Worm (Caenorhabditis elegans) whole organism, dauer: ENCODE data around the gene lys-1.

Source experiments
- unc-62 ChIP-seq: sonication (generic microtip); optimal IDR thresholded peaks from 2 replicates; lab custom pipeline; 2017; ENCODE audit warnings: missing biosample characterization, missing genetic modification reagents, missing genetic modification characterization

The lys-1 gene

DNA sequence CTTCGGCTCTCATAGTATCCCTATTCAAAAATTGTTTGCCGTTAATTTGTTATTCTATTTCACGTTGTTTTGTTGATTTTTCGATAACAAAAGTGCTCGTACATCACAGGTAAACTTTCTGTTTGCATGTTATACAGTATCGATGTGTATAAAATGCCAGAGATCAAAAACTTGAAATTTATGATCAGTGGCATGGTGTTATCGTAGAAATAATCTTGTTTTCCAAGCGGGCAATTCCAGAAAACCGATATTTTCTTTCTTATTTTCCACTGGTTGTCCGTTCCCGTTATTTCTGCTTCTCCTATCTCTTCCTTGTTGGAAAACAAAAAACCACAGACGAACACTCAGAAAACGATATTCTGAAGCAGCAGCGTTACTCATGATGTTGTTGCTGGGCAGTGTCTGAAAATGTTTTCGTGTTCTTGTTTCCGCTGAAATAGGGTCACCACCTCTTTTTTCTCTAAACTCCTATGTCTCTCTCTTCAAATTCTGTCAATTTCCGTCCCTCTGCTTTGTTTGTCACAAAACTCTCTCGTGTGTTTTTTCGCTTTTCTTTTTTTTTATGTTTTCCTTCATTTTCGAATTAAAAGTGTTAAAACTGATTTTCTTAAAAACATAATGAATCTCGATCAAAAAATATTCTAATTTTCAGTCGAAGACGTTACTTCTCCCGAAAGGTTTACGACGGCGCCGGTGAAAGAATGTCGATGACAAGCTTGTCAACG is 29.3 kb upstream of the lys-1 start, which contains the start of gene akt-1:
Gene akt-1, plus strand, starts transcription at position 651 of the 725 bp plus-strand sequence.
- TF ChIP-seq unc-62 (GFP tag; lab: Kevin White, UChicago), result no peak

DNA sequence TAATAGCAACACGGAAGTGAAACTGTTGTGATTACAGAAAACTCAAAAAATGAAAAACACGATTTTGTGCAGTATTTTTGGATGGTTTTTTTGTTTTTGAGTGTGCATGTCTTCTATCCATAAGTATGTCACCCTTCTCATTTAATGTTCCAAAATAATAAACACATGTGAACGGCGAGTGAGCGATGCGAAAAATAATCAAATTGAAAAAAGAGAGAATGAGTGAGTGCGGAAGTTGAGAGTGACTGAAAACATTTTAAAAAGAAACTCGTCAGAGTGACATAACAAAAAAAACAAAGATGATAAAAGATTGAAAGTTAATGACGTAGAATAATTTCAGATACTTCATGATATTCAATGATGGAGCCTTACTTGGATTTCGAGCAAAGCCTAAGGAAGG is 28.2 kb upstream of the lys-1 start:
- TF ChIP-seq unc-62 (GFP tag; lab: Kevin White, UChicago), result no peak

DNA sequence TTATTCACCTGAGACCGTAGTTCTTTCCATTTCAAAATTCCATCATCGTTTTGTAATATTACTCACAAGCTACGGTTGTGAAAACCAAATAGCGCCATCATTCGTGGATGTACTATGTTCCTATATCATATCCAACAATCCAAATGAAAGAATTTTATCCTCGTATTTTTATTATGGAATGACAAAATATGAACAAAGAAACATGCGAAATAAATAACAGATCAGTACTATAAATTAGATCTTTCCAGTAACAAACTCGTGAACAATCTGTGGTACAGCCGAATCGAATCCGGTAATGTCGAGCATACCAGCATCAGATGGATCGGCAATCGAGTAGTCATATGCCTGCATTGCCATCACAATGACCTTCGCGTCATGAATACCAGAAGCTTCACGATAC is 25.0 kb upstream of the lys-1 start:
- TF ChIP-seq unc-62 (GFP tag; lab: Kevin White, UChicago), result no peak

DNA sequence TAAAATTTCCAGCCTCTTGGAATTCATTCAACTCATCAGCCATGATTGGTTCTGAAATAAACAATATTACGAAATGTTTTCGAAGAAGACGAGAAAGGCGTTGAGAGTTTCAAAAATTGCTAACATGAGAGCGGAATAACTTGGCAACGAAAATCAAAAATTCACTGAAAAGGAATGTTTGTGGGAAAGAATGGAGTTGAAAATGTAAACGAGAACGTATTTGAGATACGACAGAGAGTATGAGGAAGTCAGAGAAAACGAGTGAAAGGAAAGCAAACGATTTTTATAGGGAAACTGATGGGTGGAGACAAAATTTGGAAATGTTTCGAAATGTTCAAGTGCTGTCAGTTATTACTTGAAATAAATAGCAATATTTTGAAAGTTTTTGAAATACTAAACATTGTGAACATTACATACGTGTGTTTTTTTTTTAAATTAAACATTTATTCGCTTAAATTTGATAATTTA is 22.7 kb upstream of the lys-1 start, which contains the start of gene rop-1:
Gene rop-1, minus strand, starts transcription at position 51 of the 468 bp plus-strand sequence.
- TF ChIP-seq unc-62 (GFP tag; lab: Kevin White, UChicago), result no peak

DNA sequence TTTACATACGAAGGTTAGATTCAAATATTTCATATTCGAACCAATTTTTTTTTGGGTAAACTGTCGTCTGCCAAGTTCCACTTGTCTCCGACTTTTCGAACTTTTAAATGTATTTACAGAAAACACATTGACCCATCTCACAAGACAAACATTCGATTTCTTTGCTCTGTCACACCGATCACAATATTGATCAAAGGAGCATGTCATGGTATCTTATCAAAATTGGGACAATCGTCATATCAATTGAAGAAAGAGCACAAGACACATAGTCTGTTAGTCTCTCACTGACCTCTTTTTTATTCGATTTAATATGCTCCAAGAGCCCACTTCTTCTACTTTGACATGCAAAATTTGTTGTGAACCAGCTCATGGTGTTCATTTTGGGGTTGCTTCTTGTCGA is 21.7 kb upstream of the lys-1 start, which contains the start of gene nhr-232:
Gene nhr-232, plus strand, starts transcription at position 121 of the 400 bp plus-strand sequence.
- TF ChIP-seq unc-62 (GFP tag; lab: Kevin White, UChicago), result no peak

DNA sequence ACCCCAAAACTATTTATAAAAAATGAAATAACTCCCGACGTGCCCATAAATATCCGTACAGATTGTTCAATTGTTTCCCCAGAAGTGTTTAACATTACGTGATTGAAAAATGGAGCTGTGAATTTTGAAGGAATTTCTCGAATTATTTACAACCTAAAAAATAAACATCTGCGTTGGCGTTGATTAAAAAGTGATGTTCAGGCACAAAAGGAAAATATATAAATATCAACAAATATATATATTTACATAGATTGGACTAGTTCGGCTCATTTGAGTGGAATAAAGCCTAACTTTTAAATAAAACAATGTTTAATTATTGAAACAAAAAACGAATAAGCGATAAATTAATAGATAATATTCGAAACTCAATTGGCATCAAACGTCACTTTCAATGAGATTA is 17.2 kb upstream of the lys-1 start, which contains the start of gene sri-18:
Gene sri-18, minus strand, starts transcription at position 101 of the 400 bp plus-strand sequence.
- TF ChIP-seq unc-62 (GFP tag; lab: Kevin White, UChicago), result no peak

DNA sequence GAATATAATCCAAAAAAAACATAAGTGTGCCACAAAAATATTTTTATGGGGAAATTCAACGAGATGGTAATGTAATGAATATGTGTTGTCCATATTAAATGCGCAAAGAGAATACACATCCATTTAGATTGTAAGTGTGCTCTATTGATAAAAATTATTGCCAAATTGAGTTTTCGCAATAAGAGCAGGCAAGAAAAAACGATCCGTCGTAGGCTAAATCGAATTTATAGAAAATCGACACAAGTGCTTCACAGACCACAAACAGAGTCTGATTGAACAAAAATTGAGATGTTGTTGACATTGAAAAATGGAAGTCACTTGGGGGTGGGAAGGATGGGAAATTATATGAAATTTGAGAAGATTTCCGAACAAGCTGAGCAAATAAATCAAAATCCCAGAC is 12.7 kb upstream of the lys-1 start:
- no peak for TF ChIP-seq unc-62 (GFP tag; lab: Kevin White, UChicago)

DNA sequence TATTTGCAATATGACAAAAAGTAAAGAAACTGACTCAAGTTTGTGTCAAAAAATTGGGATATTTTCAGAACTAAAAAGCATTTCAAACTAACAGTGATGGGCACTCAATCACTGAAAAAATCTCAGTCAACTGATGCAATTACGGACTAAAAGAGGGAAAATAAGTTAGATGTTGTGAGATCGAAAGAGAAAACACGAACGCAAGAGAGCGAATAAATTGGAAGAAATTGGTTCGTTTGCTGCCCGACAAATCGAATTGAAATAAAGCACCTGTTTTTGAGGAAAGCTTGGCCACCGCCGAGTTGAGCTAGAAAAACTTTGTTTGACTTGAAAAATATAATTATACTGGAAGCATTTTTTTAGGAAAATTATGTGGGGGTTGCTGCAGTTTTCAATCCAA is 11.7 kb upstream of the lys-1 start:
- TF ChIP-seq unc-62 (GFP tag; lab: Kevin White, UChicago), result no peak

DNA sequence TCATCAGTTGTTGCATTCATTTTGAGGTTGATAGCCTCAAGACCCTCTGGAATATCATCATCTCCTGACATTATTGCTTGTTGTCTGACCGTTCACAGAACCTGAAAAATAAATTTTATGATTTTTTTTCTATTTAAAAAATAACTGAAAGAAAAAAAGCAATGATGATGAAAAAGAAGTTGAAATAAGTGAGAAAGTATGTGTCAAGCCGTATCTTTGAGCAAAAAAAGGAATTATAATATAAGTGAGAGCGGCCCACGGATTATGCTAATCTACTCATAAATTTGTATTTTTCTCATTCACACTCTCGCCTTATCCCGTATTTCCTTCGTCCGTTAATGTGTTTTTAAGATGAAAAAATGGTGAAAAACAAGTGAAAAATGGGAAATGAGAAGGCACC is 7.5 kb upstream of the lys-1 start, which contains the start of gene ric-4:
Gene ric-4, minus strand, starts transcription at position 101 of the 400 bp plus-strand sequence.
- no peak for TF ChIP-seq unc-62 (GFP tag; lab: Kevin White, UChicago)

DNA sequence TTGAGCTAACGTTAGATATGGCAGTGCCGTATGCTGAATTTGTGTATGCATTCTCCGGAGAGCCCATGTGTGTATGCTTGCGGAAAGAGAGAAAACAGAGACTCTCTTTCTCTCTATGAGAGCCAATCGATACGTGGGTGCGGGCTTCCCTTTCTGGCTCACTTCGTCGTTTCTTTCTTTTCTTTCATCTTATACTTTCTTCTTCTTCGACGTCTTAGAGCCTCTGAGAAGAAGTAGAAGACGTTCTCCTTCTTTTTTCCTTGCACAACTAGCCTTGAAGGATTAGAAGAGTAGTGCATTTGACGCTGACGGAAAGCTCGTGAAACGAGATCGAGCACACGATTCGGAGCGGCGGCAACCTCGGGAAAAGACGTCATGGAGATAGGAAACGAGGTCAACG is 3.9 kb upstream of the lys-1 start:
- no peak for TF ChIP-seq unc-62 (GFP tag; lab: Kevin White, UChicago)

DNA sequence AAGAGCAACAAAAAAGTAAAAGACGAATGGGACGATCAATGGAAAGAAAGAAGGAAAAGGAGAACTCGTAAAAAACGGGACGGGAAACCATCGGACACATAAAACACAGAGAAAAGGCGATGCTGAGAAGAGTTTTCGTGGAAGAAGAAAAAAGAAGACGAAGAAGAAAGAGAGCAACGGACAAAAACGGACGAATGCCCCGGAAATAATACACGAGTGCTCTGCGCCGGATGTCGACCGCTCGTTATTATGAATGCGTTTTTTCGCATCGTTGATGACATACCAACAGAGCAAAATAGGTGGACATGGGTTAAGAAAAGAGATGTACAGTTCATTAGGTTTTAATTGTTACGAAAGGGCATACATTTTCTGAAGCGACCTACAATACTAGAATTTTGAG is 2.1 kb upstream of the lys-1 start, which contains the start of gene Y22F5A.11:
Gene Y22F5A.11, minus strand, starts transcription at position 28 of the 400 bp plus-strand sequence.
- TF ChIP-seq unc-62 (GFP tag; lab: Kevin White, UChicago), result no peak

DNA sequence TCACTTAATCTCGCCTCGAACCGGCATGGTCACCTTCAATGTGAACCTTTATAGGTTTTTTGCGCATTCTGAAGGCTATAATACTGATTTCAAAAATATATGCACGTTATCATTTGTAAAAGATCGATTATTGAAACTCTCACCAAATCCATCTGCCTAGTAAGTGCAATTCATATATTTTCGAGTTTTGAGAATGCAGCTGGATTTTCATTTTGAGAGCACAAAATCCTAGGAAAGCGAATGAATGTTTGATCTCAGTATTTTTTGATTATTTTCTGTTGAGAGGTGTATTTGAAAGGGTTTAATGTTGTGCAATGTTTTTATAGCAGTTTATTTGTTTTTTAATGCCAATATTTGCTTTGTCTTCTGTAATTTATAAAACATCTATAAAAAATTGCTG is 1.7 kb upstream of the lys-1 start:
- no peak for TF ChIP-seq unc-62 (GFP tag; lab: Kevin White, UChicago)

DNA sequence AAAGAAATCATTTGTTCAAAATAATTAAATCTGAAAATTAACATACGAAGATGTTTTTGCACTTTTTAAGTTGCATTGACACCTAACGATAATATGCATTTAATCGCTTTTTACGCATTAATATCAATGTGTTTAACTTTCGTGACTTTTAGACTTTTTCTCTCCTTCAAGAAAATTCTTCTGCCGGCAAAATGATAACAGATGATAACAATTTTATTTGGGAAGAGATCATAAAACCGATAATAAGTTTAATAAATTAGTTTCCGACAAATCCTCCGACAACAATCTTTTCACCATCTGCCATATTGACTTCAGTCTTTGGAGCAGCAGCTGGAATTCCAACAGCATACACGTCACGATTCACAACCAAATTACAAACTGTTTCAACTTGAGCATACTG is 2.4 kb downstream of the lys-1 start:
- TF ChIP-seq unc-62 (GFP tag; lab: Kevin White, UChicago), result no peak

DNA sequence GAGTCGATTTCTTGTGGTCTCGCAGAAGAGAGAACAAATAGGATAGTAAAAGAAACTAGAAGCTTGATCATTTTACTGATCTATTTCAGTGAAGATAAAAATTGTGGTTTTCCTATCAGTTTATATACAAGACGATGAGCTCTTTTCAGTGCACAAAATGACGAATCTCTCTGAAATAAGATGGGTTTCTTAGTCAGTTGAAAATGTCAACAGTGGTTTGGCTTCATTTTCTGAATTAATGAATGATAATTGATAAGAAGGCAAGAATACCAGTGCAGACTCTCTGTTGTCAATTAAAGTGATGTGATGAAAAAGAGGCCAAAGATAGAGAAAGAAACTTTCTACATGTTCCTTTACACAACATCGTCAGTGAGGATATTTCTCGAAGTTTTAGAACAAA is 3.7 kb downstream of the lys-1 start, which contains the start of gene lys-2:
Gene lys-2, minus strand, starts transcription at position 101 of the 400 bp plus-strand sequence.
- TF ChIP-seq unc-62 (GFP tag; lab: Kevin White, UChicago), result no peak

DNA sequence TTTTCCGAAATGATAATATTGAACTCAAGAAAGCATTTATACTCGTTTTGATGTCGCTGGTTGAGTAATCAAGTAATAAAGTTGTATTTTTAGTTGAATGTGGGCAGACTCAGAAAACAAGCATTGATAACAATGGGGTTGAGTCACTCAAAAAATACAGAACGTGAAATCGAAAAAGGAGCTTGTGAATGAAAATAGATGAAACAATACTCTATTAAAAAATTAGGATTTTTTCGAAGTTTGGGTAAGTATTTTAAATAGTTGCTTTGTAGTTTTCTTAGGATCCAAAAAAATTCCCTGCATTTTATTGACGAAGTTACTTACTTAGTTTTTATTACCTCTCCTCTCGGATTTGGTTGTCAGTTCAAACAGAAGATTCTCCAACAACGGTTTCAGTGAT is 5.7 kb downstream of the lys-1 start, which contains the start of gene lys-3:
Gene lys-3, minus strand, starts transcription at position 101 of the 400 bp plus-strand sequence.
- no peak for TF ChIP-seq unc-62 (GFP tag; lab: Kevin White, UChicago)

DNA sequence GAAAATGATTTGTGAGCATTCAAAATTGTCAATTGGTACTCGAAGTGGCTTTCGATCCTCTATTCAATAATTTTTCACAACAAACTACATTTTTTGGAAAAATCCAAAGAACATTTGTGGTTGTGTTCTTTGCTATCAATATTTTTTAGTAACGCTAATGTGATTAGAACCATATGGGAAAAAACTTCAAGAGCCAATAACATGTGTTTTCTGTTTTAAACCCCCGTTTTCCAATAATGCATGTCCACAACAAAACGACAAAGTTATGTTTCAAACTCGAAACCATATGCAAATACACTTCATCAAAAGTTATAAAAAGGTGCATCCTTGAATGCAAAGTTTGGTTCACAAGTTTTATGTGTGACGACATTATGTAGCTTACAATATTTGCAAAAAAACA is 8.1 kb downstream of the lys-1 start:
- TF ChIP-seq unc-62 (GFP tag; lab: Kevin White, UChicago), result no peak

DNA sequence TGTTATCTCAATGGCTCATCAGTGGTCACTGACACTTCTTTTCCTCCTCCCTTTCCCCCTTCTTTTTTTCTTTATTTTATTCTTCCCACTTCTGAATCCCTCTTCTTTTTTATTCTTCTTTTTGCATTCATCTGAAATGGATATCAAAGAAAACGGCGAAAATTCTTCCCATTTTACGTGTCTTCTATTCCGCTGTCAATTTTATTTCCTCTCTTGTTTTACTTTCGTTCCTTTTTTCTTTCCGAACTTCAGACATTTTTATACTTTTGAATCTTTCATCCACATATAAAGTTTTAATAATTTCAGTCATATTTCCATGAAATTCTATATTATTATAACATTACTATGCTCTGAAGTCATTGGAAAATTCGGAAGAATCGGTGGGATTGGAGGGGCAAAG is 9.6 kb downstream of the lys-1 start, which contains the start of gene B0024.3:
Gene B0024.3, plus strand, starts transcription at position 301 of the 400 bp plus-strand sequence.
- TF ChIP-seq unc-62 (GFP tag; lab: Kevin White, UChicago), result no peak
